Fruit fly (Drosophila melanogaster): Measurements from ENCODE around the gene Npc2e.

The Npc2e gene

DNA sequence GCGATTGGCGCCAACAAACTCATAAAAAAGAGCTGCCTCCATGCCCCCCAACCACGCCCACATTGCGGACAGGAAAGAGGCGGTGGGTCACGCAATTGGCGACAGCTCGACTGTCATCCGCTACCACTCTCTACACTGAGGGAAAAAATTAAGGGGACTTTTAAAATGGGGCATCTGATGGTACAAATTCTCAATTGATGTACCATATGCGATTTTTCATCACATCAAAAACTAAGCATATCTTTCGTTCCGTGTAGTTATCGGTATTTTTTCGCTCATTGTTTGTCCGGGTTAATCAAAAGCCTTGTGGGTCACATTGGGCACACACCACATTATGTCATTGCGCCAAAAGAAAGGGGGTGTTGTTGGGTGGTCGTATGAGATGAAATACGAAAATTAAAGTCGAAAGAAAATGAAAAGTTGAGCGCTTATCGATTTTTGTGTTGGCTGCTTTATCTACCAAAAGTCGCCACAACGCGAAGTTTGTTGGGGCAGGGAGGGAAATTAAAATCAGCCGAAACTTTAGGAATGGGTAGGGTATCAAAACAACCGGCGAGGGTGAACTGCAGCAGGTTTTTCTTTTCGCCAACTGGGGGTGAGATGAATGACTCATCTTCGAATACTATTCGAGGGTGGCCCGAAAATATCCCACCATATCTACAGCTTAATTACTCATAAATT lies 29.0 kb upstream of the Npc2e start (continued):
- TF ChIP-seq hkb (optimal IDR thresholded peaks at IDR 0.05) (no peak), hkb (GFP tag; IDR thresholded peaks at IDR 0.05) (no peak), CG5245 (GFP tag; optimal IDR thresholded peaks at IDR 0.05) (peak; percentile 17), cg (GFP tag; optimal IDR thresholded peaks at IDR 0.05) (no peak), psq (GFP tag; optimal IDR thresholded peaks at IDR 0.05) (no peak), jumu (GFP tag; optimal IDR thresholded peaks at IDR 0.05) (peak; percentile 24), grn (GFP tag; optimal IDR thresholded peaks at IDR 0.05) (no peak), sc (optimal IDR thresholded peaks at IDR 0.05) (no peak), sc (GFP tag; optimal IDR thresholded peaks at IDR 0.05) (no peak), CG34376 (GFP tag; optimal IDR thresholded peaks at IDR 0.05) (peak; percentile 30), Lpt (GFP tag; optimal IDR thresholded peaks at IDR 0.05) (no peak), org-1 (GFP tag; optimal IDR thresholded peaks at IDR 0.05) (no peak), abd-A (tag; optimal IDR thresholded peaks at IDR 0.05) (no peak), Asciz (GFP tag; optimal IDR thresholded peaks at IDR 0.05) (no peak), CG1832 (GFP tag; optimal IDR thresholded peaks at IDR 0.05) (no peak), chinmo (GFP tag; IDR thresholded peaks at IDR 0.05; ENCODE audit: partially characterized antibody) (no peak), CG4282 (GFP tag; optimal IDR thresholded peaks at IDR 0.05) (no peak), btn (GFP tag; optimal IDR thresholded peaks at IDR 0.05) (no peak), Hr3 (GFP tag; optimal IDR thresholded peaks at IDR 0.05) (peak; percentile 5), klu (GFP tag; IDR thresholded peaks at IDR 0.05) (no peak), tin (GFP tag; optimal IDR thresholded peaks at IDR 0.05) (no peak), mld (GFP tag; IDR thresholded peaks at IDR 0.05; ENCODE audit: partially characterized antibody) (no peak), Tbp (GFP tag; optimal IDR thresholded peaks at IDR 0.05) (no peak), Hmr (GFP tag; optimal IDR thresholded peaks at IDR 0.05) (peak; percentile 76), exex (tag; optimal IDR thresholded peaks at IDR 0.05) (peak; percentile 3), chif (GFP tag; optimal IDR thresholded peaks at IDR 0.05) (no peak), zen (tag; optimal IDR thresholded peaks at IDR 0.05) (no peak), Dek (tag; optimal IDR thresholded peaks at IDR 0.05) (peak; percentile 40), pho (GFP tag; optimal IDR thresholded peaks at IDR 0.05) (peak; percentile 20), CG2202 (tag; optimal IDR thresholded peaks at IDR 0.05) (no peak), B-H1 (GFP tag; IDR thresholded peaks at IDR 0.05) (peak; percentile 30; the same call in 1 of the 3 replicates), TFAM (GFP tag; optimal IDR thresholded peaks at IDR 0.05) (no peak), CG9609 (GFP tag; optimal IDR thresholded peaks at IDR 0.05) (no peak), E2f1 (GFP tag; IDR thresholded peaks at IDR 0.05) (no peak), run (tag; optimal IDR thresholded peaks at IDR 0.05) (peak; percentile 1), fu2 (GFP tag; optimal IDR thresholded peaks at IDR 0.05) (peak; percentile 21), sima (GFP tag; optimal IDR thresholded peaks at IDR 0.05) (no peak), Abd-B (GFP tag; optimal IDR thresholded peaks at IDR 0.05) (no peak), D19A (tag; optimal IDR thresholded peaks at IDR 0.05) (peak; percentile 67), gcm2 (GFP tag; optimal IDR thresholded peaks at IDR 0.05) (no peak), kni (GFP tag; optimal IDR thresholded peaks at IDR 0.05) (no peak), bsh (GFP tag; optimal IDR thresholded peaks at IDR 0.05) (no peak), Bgb (GFP tag; IDR thresholded peaks at IDR 0.05; ENCODE audit: partially characterized antibody) (no peak), trh (GFP tag; optimal IDR thresholded peaks at IDR 0.05) (no peak), BEAF-32 (GFP tag; optimal IDR thresholded peaks at IDR 0.05) (no peak), ara (GFP tag; IDR thresholded peaks at IDR 0.05) (no peak), unc-4 (GFP tag; IDR thresholded peaks at IDR 0.05; ENCODE audit: partially characterized antibody) (no peak), Drgx (GFP tag; IDR thresholded peaks at IDR 0.05) (no peak), h (optimal IDR thresholded peaks at IDR 0.05) (no peak), Hand (GFP tag; optimal IDR thresholded peaks at IDR 0.05) (peak; percentile 72), CG4730 (GFP tag; IDR thresholded peaks at IDR 0.05) (no peak)
